Worm (Caenorhabditis elegans) whole organism, L3 larva: Measurements from ENCODE around the gene Y39A3B.8.

Experiments used
- ama-1 ChIP-seq: fragments of 150-350 bp; optimal IDR thresholded peaks from 2 replicates; lab custom pipeline; 2018
- ceh-82 ChIP-seq: fragments of 150-350 bp; optimal IDR thresholded peaks from 2 replicates; lab custom pipeline; 2014; ENCODE audit warnings: missing biosample characterization, missing genetic modification characterization
- daf-12 ChIP-seq: fragments of 150-350 bp; optimal IDR thresholded peaks from 2 replicates; lab custom pipeline; 2014; ENCODE audit warnings: missing biosample characterization, missing genetic modification reagents, missing genetic modification characterization
- fkh-10 ChIP-seq: sonication (generic microtip); optimal IDR thresholded peaks from 2 replicates; lab custom pipeline; 2017; ENCODE audit warnings: missing biosample characterization, missing genetic modification reagents, missing genetic modification characterization
- fos-1 ChIP-seq: fragments of 150-350 bp; optimal IDR thresholded peaks from 2 replicates; lab custom pipeline; 2014; ENCODE audit warnings: missing biosample characterization, missing genetic modification characterization
- hmg-11 ChIP-seq: sonication (generic microtip); optimal IDR thresholded peaks from 2 replicates; lab custom pipeline; 2016; ENCODE audit warnings: missing genetic modification characterization, missing compliant biosample characterization
- lin-15B ChIP-seq: fragments of 150-350 bp; optimal IDR thresholded peaks from 2 replicates; lab custom pipeline; 2014; ENCODE audit warnings: missing biosample characterization, missing genetic modification characterization
- lin-39 ChIP-seq: fragments of 150-350 bp; optimal IDR thresholded peaks from 2 replicates; lab custom pipeline; 2018; ENCODE audit warnings: missing biosample characterization, missing genetic modification reagents, missing genetic modification characterization
- lsy-12 ChIP-seq: sonication (generic microtip); optimal IDR thresholded peaks from 2 replicates; lab custom pipeline; 2016; ENCODE audit warnings: mild to moderate bottlenecking, missing genetic modification characterization, missing compliant biosample characterization
- nfya-1 ChIP-seq: sonication (generic microtip); optimal IDR thresholded peaks from 2 replicates; lab custom pipeline; 2017; ENCODE audit warnings: missing genetic modification characterization, mild to moderate bottlenecking, missing compliant biosample characterization, antibody characterized with exemption, moderate library complexity; ENCODE audit not compliant: insufficient read depth
- sea-2 ChIP-seq: fragments of 150-350 bp; sonication (generic microtip); optimal IDR thresholded peaks from 4 replicates; lab custom pipeline; 2014; ENCODE audit warnings: missing biosample characterization, missing genetic modification reagents, missing genetic modification characterization
- tbx-2 ChIP-seq: sonication (generic microtip); optimal IDR thresholded peaks from 2 replicates; lab custom pipeline; 2016; ENCODE audit warnings: mild to moderate bottlenecking, missing genetic modification characterization, missing compliant biosample characterization
- unc-39 ChIP-seq: sonication (generic microtip); optimal IDR thresholded peaks from 4 replicates; lab custom pipeline; 2017; ENCODE audit warnings: missing biosample characterization, missing genetic modification characterization
- zag-1 ChIP-seq: fragments of 150-350 bp; optimal IDR thresholded peaks from 2 replicates; lab custom pipeline; 2014; ENCODE audit warnings: missing biosample characterization, missing genetic modification characterization

DNA sequence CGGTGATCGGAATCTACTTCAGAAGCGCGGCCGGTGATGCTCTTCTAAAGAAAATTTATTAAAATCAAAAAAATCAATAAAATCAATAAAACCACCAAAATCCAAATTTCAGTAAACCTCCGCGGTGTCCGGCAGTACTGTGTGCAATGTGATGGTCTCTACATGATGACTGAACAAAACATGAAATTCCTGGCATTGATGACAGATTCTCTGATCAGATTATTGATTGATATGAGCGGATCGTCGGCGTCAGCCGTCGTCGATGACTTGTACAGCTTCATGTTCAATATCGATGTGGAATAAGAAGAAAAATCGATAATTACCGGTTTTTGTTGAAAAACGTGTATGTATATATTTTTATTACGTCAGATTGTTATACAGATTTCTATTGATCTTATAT, 21.1 kb downstream of the Y39A3B.8 start:
- TF ChIP-seq ama-1 = no peak
- TF ChIP-seq ceh-82 (tag; lab: Kevin White, UChicago) = no peak
- no peak for TF ChIP-seq fkh-10 (GFP tag; lab: Kevin White, UChicago)
- no peak for TF ChIP-seq hmg-11 (tag; lab: Kevin White, UChicago)
- no peak for TF ChIP-seq nfya-1 (tag; lab: Kevin White, UChicago)
- TF ChIP-seq sea-2 (GFP tag; lab: Kevin White, UChicago) = no peak
- TF ChIP-seq unc-39 (tag; lab: Kevin White, UChicago) = no peak
- no peak for TF ChIP-seq daf-12
- TF ChIP-seq zag-1 (tag; lab: Kevin White, UChicago) = no peak
- TF ChIP-seq lsy-12 (tag; lab: Kevin White, UChicago) = no peak
- no peak for TF ChIP-seq tbx-2 (tag; lab: Kevin White, UChicago)
- TF ChIP-seq fos-1 (tag; lab: Kevin White, UChicago) = no peak
- TF ChIP-seq lin-15B (tag; lab: Kevin White, UChicago) = no peak
- TF ChIP-seq lin-39 = no peak
